Worm (Caenorhabditis elegans): ENCODE measurements around the gene E02C12.9.

- TF ChIP-seq tbx-2 (tag; optimal IDR thresholded peaks at IDR 0.05) (no peak), mef-2 (tag; optimal IDR thresholded peaks at IDR 0.05) (no peak), aly-2 (tag; optimal IDR thresholded peaks at IDR 0.05) (no peak), unc-62 (GFP tag; optimal IDR thresholded peaks at IDR 0.05) (no peak), nhr-12 (tag; optimal IDR thresholded peaks at IDR 0.05) (no peak), nhr-11 (tag; optimal IDR thresholded peaks at IDR 0.05) (no peak), ceh-82 (tag; optimal IDR thresholded peaks at IDR 0.05) (no peak), fos-1 (tag; optimal IDR thresholded peaks at IDR 0.05) (no peak)
These were observed 25.6 kb downstream of the E02C12.9 start, which contains the start of gene srx-47 for ce11 chrV:9349687-9350086.

Measured in whole organism, L1 larva.